Worm (Caenorhabditis elegans) whole organism, midembryonic: Measurements from ENCODE around the gene C06A1.3.

Experiments
- T22C8.4 ChIP-seq: fragments of 200-800 bp; sonication (Bioruptor generic); IDR thresholded peaks from 2 replicates; pipeline ENCODE4 v1.3.6; 2022; ENCODE audit warnings: missing genetic modification characterization, missing compliant biosample characterization
- cog-1 ChIP-seq: sonication (generic microtip); optimal IDR thresholded peaks from 2 replicates; lab custom pipeline; 2016; ENCODE audit warnings: missing genetic modification characterization, missing compliant biosample characterization
- flt-1 ChIP-seq: fragments of 200-800 bp; sonication (Bioruptor generic); IDR thresholded peaks from 2 replicates; pipeline ENCODE4 v1.3.6; 2022; ENCODE audit warnings: missing genetic modification characterization, missing compliant biosample characterization
- klf-2 ChIP-seq: fragments of 200-800 bp; sonication (Bioruptor generic); conservative IDR thresholded peaks from 2 replicates; pipeline ENCODE4 v1.3.6; 2022; ENCODE audit warnings: missing genetic modification reagents, missing genetic modification characterization, missing compliant biosample characterization
- med-1 ChIP-seq: sonication (generic microtip); optimal IDR thresholded peaks from 2 replicates; lab custom pipeline; 2017; ENCODE audit warnings: missing genetic modification characterization, mild to moderate bottlenecking, missing compliant biosample characterization, antibody characterized with exemption, missing genetic modification reagents; ENCODE audit not compliant: insufficient read depth
- ref-1 ChIP-seq: fragments of 200-800 bp; sonication (Bioruptor generic); conservative IDR thresholded peaks from 2 replicates; pipeline ENCODE4 v1.3.6; 2022; ENCODE audit warnings: missing genetic modification reagents, missing genetic modification characterization, missing compliant biosample characterization
- tab-1 ChIP-seq: fragments of 200-800 bp; sonication (Bioruptor generic); IDR thresholded peaks from 2 replicates; pipeline ENCODE4 v1.3.6; 2022; ENCODE audit warnings: missing genetic modification characterization, missing compliant biosample characterization
- ztf-23 ChIP-seq: fragments of 200-800 bp; sonication (Bioruptor generic); IDR thresholded peaks from 2 replicates; pipeline ENCODE4 v1.3.6; 2022; ENCODE audit warnings: missing genetic modification reagents, missing genetic modification characterization, missing compliant biosample characterization
- ztf-29 ChIP-seq: fragments of 200-800 bp; sonication (Bioruptor generic); IDR thresholded peaks from 2 replicates; pipeline ENCODE4 v1.3.6; 2022; ENCODE audit warnings: missing genetic modification reagents, missing genetic modification characterization, missing compliant biosample characterization

C06A1.3 gene

DNA sequence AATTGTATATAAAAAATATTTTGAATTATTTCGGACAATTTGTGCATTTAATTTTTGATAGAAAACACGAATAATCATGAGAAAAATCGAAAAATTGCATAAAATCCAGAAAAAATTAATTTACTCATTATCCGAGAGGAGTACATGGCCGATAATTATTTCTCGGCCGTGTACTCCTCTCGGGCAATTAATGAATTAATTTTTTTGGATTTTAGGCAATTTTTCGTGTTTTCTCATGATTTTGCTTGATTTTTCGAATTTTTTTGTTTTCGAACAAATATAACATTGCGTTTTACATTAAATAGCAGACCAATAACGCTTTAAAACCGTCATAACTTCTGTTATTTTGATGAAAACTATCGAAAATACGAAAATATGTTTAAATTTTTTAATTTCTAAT lies 34.1 kb upstream of the C06A1.3 start:
- TF ChIP-seq cog-1 (tag; lab: Kevin White, UChicago) (peak; percentile 38), flt-1 (GFP tag; lab: Robert Waterston, UW) (no peak)

DNA sequence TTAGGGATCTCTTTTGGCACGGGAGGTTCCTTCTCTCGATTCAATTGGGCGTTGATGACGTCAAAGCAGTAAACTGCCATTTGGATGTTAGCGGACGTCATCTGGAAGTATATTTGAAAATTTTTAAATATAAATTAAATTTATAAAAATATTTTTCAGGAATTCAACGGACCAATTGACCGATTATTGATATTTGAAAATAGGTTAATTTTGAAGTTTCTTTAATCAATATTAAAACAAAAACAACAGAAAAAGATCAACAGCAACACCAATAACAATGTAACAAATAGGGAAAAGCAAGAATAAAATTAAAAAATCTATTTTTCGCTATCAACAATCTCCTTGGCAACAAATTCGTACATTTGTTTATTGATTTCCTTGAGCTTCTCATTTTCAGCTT lies 32.8 kb upstream of the C06A1.3 start, which contains the start of gene R166.3:
R166.3 (minus strand) TSS at position 101 of the 400 bp plus-strand sequence.
- TF ChIP-seq T22C8.4 = no peak
- no peak for TF ChIP-seq med-1 (GFP tag; lab: Kevin White, UChicago)
- TF ChIP-seq ref-1 (GFP tag; lab: Robert Waterston, UW) = no peak
- TF ChIP-seq flt-1 (GFP tag; lab: Robert Waterston, UW) = no peak
- no peak for TF ChIP-seq klf-2
- no peak for TF ChIP-seq cog-1 (tag; lab: Kevin White, UChicago)
- no peak for TF ChIP-seq ztf-29 (GFP tag; lab: Robert Waterston, UW)
- TF ChIP-seq tab-1 = no peak
- TF ChIP-seq ztf-23 (GFP tag; lab: Robert Waterston, UW) = no peak

DNA sequence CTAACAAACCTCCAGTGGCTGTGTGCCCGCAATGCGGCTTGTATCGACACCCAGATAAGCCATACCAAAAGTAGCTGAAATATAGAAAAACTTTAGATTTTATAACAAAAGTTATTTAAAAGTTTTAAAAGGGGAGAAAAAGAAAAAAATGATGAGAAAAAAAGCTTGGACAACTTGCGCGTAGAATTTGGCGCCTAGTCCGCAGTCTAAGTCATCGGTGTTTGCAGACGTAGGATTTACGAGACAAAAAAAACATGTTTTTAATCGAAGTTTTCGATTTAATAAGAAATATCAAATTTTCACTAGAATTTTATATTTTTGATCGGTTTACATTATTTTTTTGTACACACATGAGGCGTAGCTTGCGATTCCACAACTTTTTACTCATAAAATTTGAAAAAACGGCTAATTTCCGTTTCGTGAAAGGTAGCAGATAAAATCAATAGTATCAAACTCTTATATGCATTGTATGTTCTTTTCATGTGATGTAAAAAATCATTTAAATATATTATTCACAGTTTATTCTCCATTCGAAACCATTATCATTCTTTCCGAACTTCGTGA lies 30.1 kb upstream of the C06A1.3 start, which contains the start of gene pro-1:
pro-1 (minus strand) TSS at position 74 of the 564 bp plus-strand sequence.
- TF ChIP-seq flt-1 (GFP tag; lab: Robert Waterston, UW) (peak; percentile 59; the same call in 1 of the 2 replicates), ztf-23 (GFP tag; lab: Robert Waterston, UW) (no peak), cog-1 (tag; lab: Kevin White, UChicago) (peak; percentile 53), T22C8.4 (no peak), klf-2 (no peak), tab-1 (no peak), ref-1 (GFP tag; lab: Robert Waterston, UW) (no peak), med-1 (GFP tag; lab: Kevin White, UChicago) (no peak), ztf-29 (GFP tag; lab: Robert Waterston, UW) (no peak)

DNA sequence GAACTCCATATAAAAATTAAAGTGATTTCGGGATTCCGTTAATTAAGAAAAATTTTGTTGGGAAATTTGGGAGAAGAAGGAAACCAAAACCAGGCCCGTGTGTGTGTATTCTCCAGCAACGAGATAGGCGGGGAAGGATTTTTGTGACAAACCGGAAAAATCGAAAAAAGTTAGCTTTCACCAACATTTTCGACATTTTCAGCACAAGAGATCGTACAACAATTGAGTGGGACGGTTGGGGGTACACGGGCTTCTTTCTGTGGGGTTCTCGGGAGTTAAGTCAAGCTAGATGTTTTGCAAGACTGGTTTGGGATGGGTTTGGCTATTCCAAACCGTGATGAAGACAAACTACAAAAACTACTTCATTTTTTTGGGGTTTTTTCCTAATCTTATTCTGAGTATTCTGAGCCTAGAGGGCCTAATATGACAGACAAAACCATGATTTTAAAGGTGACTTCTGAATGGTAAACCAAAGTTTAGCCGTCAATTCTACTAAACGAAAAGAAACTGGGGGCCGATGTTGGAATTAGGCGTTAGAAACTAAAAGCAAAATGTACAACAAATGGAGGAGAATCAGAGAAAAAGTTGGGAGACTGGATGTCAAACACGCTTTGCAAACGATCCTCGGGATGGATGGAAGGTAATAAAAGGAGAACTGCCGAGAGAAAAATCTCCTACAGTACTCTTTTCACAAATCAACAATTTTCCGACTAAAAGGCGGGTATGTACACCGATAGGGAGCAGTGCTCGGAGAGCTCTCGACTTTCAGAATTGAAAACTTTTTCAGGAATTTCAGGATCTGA lies 29.2 kb upstream of the C06A1.3 start:
- TF ChIP-seq flt-1 (GFP tag; lab: Robert Waterston, UW) (no peak), ref-1 (GFP tag; lab: Robert Waterston, UW) (no peak), T22C8.4 (no peak), tab-1 (no peak), med-1 (GFP tag; lab: Kevin White, UChicago) (no peak), ztf-23 (GFP tag; lab: Robert Waterston, UW) (no peak), cog-1 (tag; lab: Kevin White, UChicago) (no peak), ztf-29 (GFP tag; lab: Robert Waterston, UW) (no peak), klf-2 (no peak)

DNA sequence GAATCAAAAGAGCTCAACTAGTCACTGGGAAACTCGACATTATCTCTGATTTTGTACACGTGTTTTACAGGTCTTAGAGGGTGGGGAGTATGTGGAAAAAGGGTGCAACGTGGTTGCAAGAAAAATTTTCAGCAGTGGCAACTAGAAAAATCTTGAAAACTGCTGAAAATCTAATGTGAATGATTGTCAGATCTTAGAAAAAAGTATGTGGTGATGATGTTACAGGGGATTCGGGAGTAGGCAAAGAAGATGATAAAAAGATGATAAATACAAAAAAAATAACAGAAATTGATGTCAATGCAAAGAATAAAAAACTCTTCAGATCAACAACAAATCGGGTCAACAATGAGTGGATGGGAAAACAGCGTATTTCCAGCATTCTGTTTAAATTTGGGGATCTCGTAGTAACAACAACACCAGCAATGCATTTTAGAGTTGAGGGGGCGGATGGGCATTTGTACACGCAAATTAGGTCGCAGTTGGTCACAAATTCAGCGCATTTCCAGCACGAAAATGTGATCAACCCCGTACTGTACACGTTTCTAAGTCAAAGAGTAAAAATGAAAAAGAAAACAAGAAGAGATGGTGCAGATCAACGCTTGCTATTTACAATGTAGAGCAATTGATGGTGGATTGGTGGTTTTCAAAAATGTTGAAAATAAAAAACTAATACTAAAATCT lies 28.5 kb upstream of the C06A1.3 start:
- TF ChIP-seq cog-1 (tag; lab: Kevin White, UChicago) (no peak), flt-1 (GFP tag; lab: Robert Waterston, UW) (no peak), med-1 (GFP tag; lab: Kevin White, UChicago) (no peak), ztf-23 (GFP tag; lab: Robert Waterston, UW) (no peak), T22C8.4 (no peak), klf-2 (no peak), ztf-29 (GFP tag; lab: Robert Waterston, UW) (no peak), ref-1 (GFP tag; lab: Robert Waterston, UW) (no peak; the same call in 1 of the 2 replicates), tab-1 (no peak)

DNA sequence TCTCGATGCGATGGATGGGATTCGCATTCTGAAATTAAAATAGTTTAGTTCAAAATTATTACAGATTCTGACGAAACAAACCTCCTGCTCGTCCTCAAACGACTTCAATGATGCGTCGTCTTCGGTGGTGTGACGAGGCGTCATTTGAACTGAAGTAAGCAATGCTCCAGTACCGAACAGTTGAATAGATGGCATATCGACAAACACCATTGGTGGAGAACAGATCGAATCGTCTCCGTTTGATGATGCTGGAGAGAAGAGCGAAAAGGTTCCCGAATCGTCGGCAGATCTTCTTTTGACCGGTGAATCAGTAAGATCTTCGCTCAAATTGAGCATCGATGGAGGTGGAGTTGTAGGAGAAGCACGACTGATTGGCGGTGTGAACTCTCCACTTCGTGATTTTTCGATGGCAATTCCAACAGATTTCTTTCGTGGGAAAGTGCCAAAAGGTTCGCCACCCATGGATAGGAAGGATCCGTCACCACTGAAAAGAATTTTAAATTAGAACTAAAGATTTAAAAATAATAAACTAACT lies 27.6 kb upstream of the C06A1.3 start:
- TF ChIP-seq T22C8.4 = 0 out of 2 replicates have a peak, but pooled peaks have one; percentile 13
- TF ChIP-seq ztf-23 (GFP tag; lab: Robert Waterston, UW) = no peak

DNA sequence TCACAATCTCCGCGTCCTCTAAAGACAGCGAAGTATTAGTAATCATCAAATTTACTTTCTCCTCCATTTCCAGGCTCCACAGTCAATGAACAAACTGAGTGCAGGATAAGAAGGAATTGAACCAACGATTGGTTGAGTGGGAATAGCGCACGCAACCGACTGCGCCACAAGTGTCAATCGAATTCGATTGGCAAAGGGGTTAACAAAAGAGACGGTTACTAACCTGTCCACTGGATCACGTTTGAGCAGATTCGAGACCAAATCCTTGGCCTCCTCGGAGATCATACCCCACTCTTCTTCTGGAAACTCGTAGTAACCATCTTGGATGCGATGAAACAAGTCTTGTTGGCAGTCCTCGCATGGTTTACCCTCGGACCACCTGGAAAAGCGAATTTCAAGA lies 26.9 kb upstream of the C06A1.3 start:
- TF ChIP-seq med-1 (GFP tag; lab: Kevin White, UChicago) = no peak
- 0 out of 2 replicates have a peak, but pooled peaks have one; percentile 12 for TF ChIP-seq ref-1 (GFP tag; lab: Robert Waterston, UW)
- no peak for TF ChIP-seq klf-2
- TF ChIP-seq flt-1 (GFP tag; lab: Robert Waterston, UW) = peak; percentile 73

DNA sequence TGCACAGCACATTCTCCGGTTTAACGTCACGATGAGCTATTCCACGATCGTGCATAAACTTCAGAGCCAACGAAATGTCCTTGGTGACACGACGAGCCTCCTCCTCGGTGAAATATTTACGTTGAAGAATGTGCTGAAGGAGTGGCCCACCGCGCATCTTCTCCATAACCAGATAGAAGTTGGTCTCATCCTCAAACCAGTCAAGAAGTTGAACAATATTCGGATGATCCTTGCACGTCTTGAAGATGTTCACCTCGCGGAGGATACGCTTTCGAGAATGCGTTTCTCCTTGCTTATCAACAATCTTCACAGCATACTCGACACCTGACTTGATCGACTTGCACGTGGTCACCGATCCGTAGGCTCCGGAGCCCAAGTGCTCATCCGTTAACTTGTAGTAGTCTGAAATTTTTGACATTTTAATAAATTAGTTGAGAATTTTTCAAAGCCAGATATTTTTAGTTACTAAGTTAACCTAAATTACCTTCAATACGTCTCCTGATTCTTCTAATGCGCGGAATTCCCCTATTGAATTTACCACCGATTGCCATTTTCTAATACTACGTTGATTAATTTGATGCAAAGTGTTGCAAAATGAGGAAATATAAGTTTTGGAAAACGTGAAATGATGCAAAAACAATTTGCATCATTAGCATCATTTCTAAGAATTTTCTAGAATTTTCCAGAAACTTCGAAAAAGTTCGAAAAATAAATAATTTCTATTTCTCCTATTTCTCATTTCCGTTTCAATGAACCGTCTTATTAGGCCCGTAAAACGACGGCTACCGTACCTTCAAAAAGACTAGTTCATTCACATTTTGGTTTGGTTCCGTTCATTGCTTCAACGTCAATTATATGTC lies 25.9 kb upstream of the C06A1.3 start:
- TF ChIP-seq klf-2 (no peak), ztf-29 (GFP tag; lab: Robert Waterston, UW) (no peak), tab-1 (no peak)

DNA sequence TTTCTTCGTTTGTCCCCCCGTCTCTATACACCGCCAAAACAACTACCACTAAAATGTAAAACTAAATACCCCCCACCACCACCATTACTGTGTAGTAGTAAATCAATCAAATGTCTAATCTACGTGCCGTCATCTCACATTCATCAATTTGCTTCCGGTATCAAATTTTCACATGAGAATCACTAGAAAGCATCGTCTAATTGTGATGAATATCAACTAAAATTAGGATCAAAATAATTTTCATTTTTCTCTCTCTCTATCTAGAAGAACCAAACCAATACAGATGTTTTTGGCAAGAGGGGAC lies 25.3 kb upstream of the C06A1.3 start:
- TF ChIP-seq tab-1 (no peak), med-1 (GFP tag; lab: Kevin White, UChicago) (no peak), ztf-29 (GFP tag; lab: Robert Waterston, UW) (no peak), flt-1 (GFP tag; lab: Robert Waterston, UW) (no peak), ref-1 (GFP tag; lab: Robert Waterston, UW) (no peak), ztf-23 (GFP tag; lab: Robert Waterston, UW) (no peak), T22C8.4 (no peak), klf-2 (no peak), cog-1 (tag; lab: Kevin White, UChicago) (no peak)
